Fruit fly (Drosophila melanogaster) whole organism, embryonic: ENCODE results near the gene Eig71Ek.

Source experiments
- CG10209 ChIP-seq: fragments of 200-800 bp; sonication (Bioruptor generic); optimal IDR thresholded peaks from 3 replicates; lab custom pipeline; 2017; ENCODE audit warnings: missing biosample characterization, mild to moderate bottlenecking, missing genetic modification characterization, missing genetic modification reagents
- CG10267 ChIP-seq: fragments of 200-800 bp; sonication (Bioruptor generic); optimal IDR thresholded peaks from 2 replicates; lab custom pipeline; 2018; ENCODE audit warnings: missing biosample characterization, mild to moderate bottlenecking, missing genetic modification characterization, moderate library complexity
- CG11456 ChIP-seq: fragments of 200-800 bp; sonication (Bioruptor generic); IDR thresholded peaks from 3 replicates; pipeline ENCODE4 v1.3.6; 2022; ENCODE audit warnings: missing biosample characterization, missing genetic modification characterization
- CG11504 ChIP-seq: fragments of 200-800 bp; sonication (Bioruptor generic); optimal IDR thresholded peaks from 3 replicates; lab custom pipeline; 2019; ENCODE audit warnings: missing biosample characterization, mild to moderate bottlenecking, missing genetic modification characterization, moderate library complexity
- CG12391 ChIP-seq: fragments of 200-800 bp; sonication (Bioruptor generic); optimal IDR thresholded peaks from 3 replicates; lab custom pipeline; 2018; ENCODE audit warnings: missing biosample characterization, mild to moderate bottlenecking, missing genetic modification characterization, moderate library complexity
- CG12769 ChIP-seq: fragments of 200-800 bp; sonication (Bioruptor generic); optimal IDR thresholded peaks from 2 replicates; lab custom pipeline; 2019; ENCODE audit warnings: missing biosample characterization, mild to moderate bottlenecking, missing genetic modification characterization, moderate library complexity
- CG13424 ChIP-seq: fragments of 200-800 bp; sonication (Bioruptor generic); optimal IDR thresholded peaks from 2 replicates; lab custom pipeline; 2019; ENCODE audit warnings: missing biosample characterization, mild to moderate bottlenecking, missing genetic modification characterization, moderate library complexity
- CG1529 ChIP-seq: fragments of 200-800 bp; sonication (Bioruptor generic); optimal IDR thresholded peaks from 3 replicates; lab custom pipeline; 2018; ENCODE audit warnings: missing biosample characterization, missing genetic modification characterization
- CG15601 ChIP-seq: fragments of 200-800 bp; sonication (Bioruptor generic); optimal IDR thresholded peaks from 3 replicates; lab custom pipeline; 2019; ENCODE audit warnings: missing biosample characterization, mild to moderate bottlenecking, missing genetic modification characterization, moderate library complexity
- CG1603 ChIP-seq: fragments of 200-800 bp; sonication (Bioruptor generic); optimal IDR thresholded peaks from 2 replicates; lab custom pipeline; 2019; ENCODE audit warnings: missing biosample characterization, mild to moderate bottlenecking, missing genetic modification characterization, moderate library complexity
- CG17328 ChIP-seq: fragments of 200-800 bp; sonication (Bioruptor generic); IDR thresholded peaks from 2 replicates; pipeline ENCODE4 v1.3.6; 2022; ENCODE audit warnings: missing biosample characterization, missing genetic modification characterization
- CG17359 ChIP-seq: fragments of 200-800 bp; sonication (Bioruptor generic); optimal IDR thresholded peaks from 3 replicates; lab custom pipeline; 2018; ENCODE audit warnings: missing biosample characterization, mild to moderate bottlenecking, missing genetic modification characterization, moderate library complexity
- CG18619 ChIP-seq: fragments of 200-800 bp; sonication (Bioruptor generic); optimal IDR thresholded peaks from 3 replicates; lab custom pipeline; 2017; ENCODE audit warnings: missing biosample characterization, mild to moderate bottlenecking, missing genetic modification characterization
- CG2120 ChIP-seq: fragments of 200-800 bp; sonication (Bioruptor generic); optimal IDR thresholded peaks from 3 replicates; lab custom pipeline; 2016; ENCODE audit warnings: missing biosample characterization, missing genetic modification characterization
- CG2712 ChIP-seq: fragments of 200-800 bp; optimal IDR thresholded peaks from 3 replicates; lab custom pipeline; 2019; ENCODE audit warnings: missing biosample characterization, mild to moderate bottlenecking, missing genetic modification characterization, moderate library complexity
- CG30403 ChIP-seq: fragments of 200-800 bp; sonication (Bioruptor generic); optimal IDR thresholded peaks from 3 replicates; lab custom pipeline; 2016; ENCODE audit warnings: missing biosample characterization, missing genetic modification characterization
- CG30431 ChIP-seq: fragments of 200-800 bp; sonication (Bioruptor generic); optimal IDR thresholded peaks from 2 replicates; lab custom pipeline; 2017; ENCODE audit warnings: missing biosample characterization, missing genetic modification characterization
- CG4424 ChIP-seq: fragments of 200-800 bp; sonication (Bioruptor generic); optimal IDR thresholded peaks from 3 replicates; lab custom pipeline; 2016; ENCODE audit warnings: missing biosample characterization, missing genetic modification characterization
- CG9727 ChIP-seq: fragments of 200-800 bp; sonication (Bioruptor generic); optimal IDR thresholded peaks from 3 replicates; lab custom pipeline; 2017; ENCODE audit warnings: missing biosample characterization, mild to moderate bottlenecking, missing genetic modification characterization
- D ChIP-seq, 2 experiments: fragments of 200-800 bp in 1 of 2; fragments of >200 bp in 1 of 2; sonication (Bioruptor generic) in 1 of 2; optimal IDR thresholded peaks; 2 replicates in 1 of 2; 3 replicates in 1 of 2; lab custom pipeline; 2017; ENCODE audit warnings: mild to moderate bottlenecking in 1 of 2, missing biosample characterization in 1 of 2, missing genetic modification characterization in 1 of 2, missing genetic modification reagents in 1 of 2
- Dp ChIP-seq: fragments of 200-800 bp; sonication (Bioruptor generic); optimal IDR thresholded peaks from 2 replicates; lab custom pipeline; 2018; ENCODE audit warnings: missing biosample characterization, mild to moderate bottlenecking, missing genetic modification characterization, moderate library complexity
- NfI ChIP-seq: fragments of 200-800 bp; sonication (Bioruptor generic); optimal IDR thresholded peaks from 3 replicates; lab custom pipeline; 2018; ENCODE audit warnings: missing biosample characterization, mild to moderate bottlenecking, missing genetic modification characterization, moderate library complexity
- Oli ChIP-seq: fragments of 200-800 bp; sonication (Bioruptor generic); optimal IDR thresholded peaks from 2 replicates; lab custom pipeline; 2018; ENCODE audit warnings: missing biosample characterization, mild to moderate bottlenecking, missing genetic modification characterization, moderate library complexity
- Xrp1 ChIP-seq: fragments of 200-800 bp; sonication (Bioruptor generic); IDR thresholded peaks from 2 replicates; pipeline ENCODE4 v1.3.6; 2022; ENCODE audit warnings: missing biosample characterization, missing genetic modification characterization
- bsh ChIP-seq, 2 experiments: fragments of 200-800 bp; sonication (Bioruptor generic); optimal IDR thresholded peaks; 2 replicates each; lab custom pipeline; 2017 to 2018; ENCODE audit warnings: mild to moderate bottlenecking in 2 of 2, missing biosample characterization in 2 of 2, missing genetic modification characterization in 2 of 2, moderate library complexity in 1 of 2
- cad ChIP-seq: fragments of >200 bp; optimal IDR thresholded peaks from 2 replicates; lab custom pipeline; 2017; ENCODE audit warnings: missing biosample characterization, missing genetic modification characterization
- cato ChIP-seq: fragments of 200-800 bp; sonication (Bioruptor generic); optimal IDR thresholded peaks from 2 replicates; lab custom pipeline; 2016; ENCODE audit warnings: missing biosample characterization, missing genetic modification characterization, borderline replicate concordance
- cwo ChIP-seq: fragments of 200-800 bp; sonication (Bioruptor generic); optimal IDR thresholded peaks from 3 replicates; lab custom pipeline; 2017; ENCODE audit warnings: missing biosample characterization, missing genetic modification characterization, mild to moderate bottlenecking, moderate library complexity, missing genetic modification reagents
- dmrt99B ChIP-seq: fragments of 200-800 bp; sonication (Bioruptor generic); optimal IDR thresholded peaks from 2 replicates; lab custom pipeline; 2018; ENCODE audit warnings: missing biosample characterization, mild to moderate bottlenecking, missing genetic modification characterization, moderate library complexity
- fd96Cb ChIP-seq: fragments of 200-800 bp; sonication (Bioruptor generic); optimal IDR thresholded peaks from 2 replicates; lab custom pipeline; 2018; ENCODE audit warnings: missing biosample characterization, mild to moderate bottlenecking, missing genetic modification characterization, moderate library complexity
- gem ChIP-seq: fragments of 200-800 bp; sonication (Bioruptor generic); optimal IDR thresholded peaks from 2 replicates; lab custom pipeline; 2019; ENCODE audit warnings: missing biosample characterization, mild to moderate bottlenecking, missing genetic modification characterization, moderate library complexity
- gfzf ChIP-seq: fragments of 200-800 bp; sonication (Bioruptor generic); optimal IDR thresholded peaks from 2 replicates; lab custom pipeline; 2016; ENCODE audit warnings: missing biosample characterization, mild to moderate bottlenecking, missing genetic modification characterization, moderate library complexity
- hkb ChIP-seq, 2 experiments: fragments of 200-800 bp in 1 of 2; fragments of >200 bp in 1 of 2; sonication (Bioruptor generic) in 1 of 2; IDR thresholded peaks in 1 of 2; optimal IDR thresholded peaks in 1 of 2; 2 replicates each; pipeline versions ENCODE4 v1.3.6 to Lab custom; 2017 to 2022; ENCODE audit warnings: missing biosample characterization in 1 of 2, missing genetic modification characterization in 1 of 2
- inv ChIP-seq: fragments of 200-800 bp; sonication (Bioruptor generic); IDR thresholded peaks from 2 replicates; pipeline ENCODE4 v1.3.6; 2022; ENCODE audit warnings: missing biosample characterization, missing genetic modification characterization; ENCODE audit not compliant: partially characterized antibody
- lilli ChIP-seq: fragments of 200-800 bp; sonication (Bioruptor generic); optimal IDR thresholded peaks from 3 replicates; lab custom pipeline; 2016; ENCODE audit warnings: missing biosample characterization, missing genetic modification characterization
- lola ChIP-seq, 3 experiments: fragments of >200 bp in 2 of 3; fragments of 200-800 bp in 1 of 3; sonication (Bioruptor generic) in 1 of 3; optimal IDR thresholded peaks; 2 replicates each; lab custom pipeline; 2017 to 2019; ENCODE audit warnings: missing biosample characterization in 3 of 3, missing genetic modification characterization in 3 of 3, mild to moderate bottlenecking in 1 of 3, moderate library complexity in 1 of 3
- onecut ChIP-seq: fragments of 200-800 bp; sonication (Bioruptor generic); IDR thresholded peaks from 2 replicates; pipeline ENCODE4 v1.3.6; 2022; ENCODE audit warnings: missing biosample characterization, missing genetic modification characterization
- otp ChIP-seq: fragments of 200-800 bp; sonication (Bioruptor generic); IDR thresholded peaks from 3 replicates; pipeline ENCODE4, ENCODE4 v1.3.6; 2022; ENCODE audit warnings: missing biosample characterization, missing genetic modification characterization
- phol ChIP-seq: fragments of 200-800 bp; sonication (Bioruptor generic); optimal IDR thresholded peaks from 3 replicates; lab custom pipeline; 2018; ENCODE audit warnings: missing biosample characterization, mild to moderate bottlenecking, missing genetic modification characterization, moderate library complexity
- pita ChIP-seq: fragments of 200-800 bp; sonication (Bioruptor generic); optimal IDR thresholded peaks from 2 replicates; lab custom pipeline; 2017; ENCODE audit warnings: missing biosample characterization, mild to moderate bottlenecking, missing genetic modification characterization
- pnt ChIP-seq: fragments of 200-800 bp; sonication (Bioruptor generic); optimal IDR thresholded peaks from 3 replicates; lab custom pipeline; 2016; ENCODE audit warnings: missing biosample characterization, missing genetic modification characterization
- prd ChIP-seq, 3 experiments: fragments of >200 bp in 2 of 3; fragments of 200-800 bp in 1 of 3; sonication (Bioruptor generic) in 1 of 3; optimal IDR thresholded peaks in 2 of 3; IDR thresholded peaks in 1 of 3; 2 replicates in 2 of 3; 3 replicates in 1 of 3; pipeline versions ENCODE4 v1.3.6 to Lab custom; 2017 to 2022; ENCODE audit warnings: missing biosample characterization in 1 of 3, missing genetic modification characterization in 1 of 3
- pros ChIP-seq: fragments of 200-800 bp; sonication (Bioruptor generic); optimal IDR thresholded peaks from 3 replicates; lab custom pipeline; 2019; ENCODE audit warnings: missing biosample characterization, mild to moderate bottlenecking, missing genetic modification characterization, moderate library complexity
- row ChIP-seq: fragments of 200-800 bp; sonication (Bioruptor generic); IDR thresholded peaks from 3 replicates; pipeline ENCODE4 v1.3.6; 2022; ENCODE audit warnings: missing biosample characterization, missing genetic modification characterization
- tio ChIP-seq: fragments of 200-800 bp; sonication (Bioruptor generic); optimal IDR thresholded peaks from 2 replicates; lab custom pipeline; 2017; ENCODE audit warnings: missing biosample characterization, missing genetic modification characterization, inconsistent platforms
- unpg ChIP-seq: fragments of 200-800 bp; sonication (Bioruptor generic); optimal IDR thresholded peaks from 3 replicates; lab custom pipeline; 2018; ENCODE audit warnings: missing biosample characterization, mild to moderate bottlenecking, missing genetic modification characterization, moderate library complexity
- zen ChIP-seq: fragments of 200-800 bp; sonication (Bioruptor generic); optimal IDR thresholded peaks from 3 replicates; lab custom pipeline; 2018; ENCODE audit warnings: missing biosample characterization, mild to moderate bottlenecking, missing genetic modification characterization, moderate library complexity

Gene Eig71Ek

DNA sequence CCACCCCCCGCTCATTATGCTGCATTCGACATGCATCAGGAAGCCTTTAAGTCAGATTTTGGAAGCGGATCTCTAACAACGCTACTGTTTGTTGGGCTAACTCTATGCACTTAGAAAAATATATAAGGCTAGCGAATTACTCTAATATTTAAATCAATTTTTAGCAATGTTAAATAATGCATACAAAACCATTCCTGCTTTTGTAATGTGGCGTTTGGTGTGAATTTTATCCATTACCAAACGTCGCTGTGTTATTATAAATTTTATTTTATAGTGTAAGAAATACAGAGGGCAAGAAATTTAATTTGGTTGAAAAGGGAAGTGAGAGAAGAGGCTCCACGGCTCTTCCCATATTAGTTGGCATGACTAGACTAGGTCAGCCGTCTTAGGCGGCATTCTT, 11.8 kb downstream of the Eig71Ek start (continued):
- TF ChIP-seq cwo (GFP tag; lab: Kevin White, UChicago), result no peak
- no peak for TF ChIP-seq hkb (optimal IDR thresholded peaks at IDR 0.05; lab: Kevin White, UChicago)
- TF ChIP-seq hkb (GFP tag; IDR thresholded peaks at IDR 0.05; lab: Robert Waterston, UW), result 0 out of 2 replicates have a peak, but pooled peaks have one; percentile 36
- TF ChIP-seq cato (GFP tag; lab: Kevin White, UChicago), result peak; percentile 7
- TF ChIP-seq lola (GFP tag; optimal IDR thresholded peaks at IDR 0.05; lab: Kevin White, UChicago), result peak in 1 of 3 experiments; percentile 77
- peak in 1 of 2 experiments; percentile 75 for TF ChIP-seq bsh (GFP tag; optimal IDR thresholded peaks at IDR 0.05; lab: Kevin White, UChicago)
- no peak for TF ChIP-seq lilli (GFP tag; lab: Kevin White, UChicago)
- TF ChIP-seq pnt, result no peak
- peak; percentile 51 for TF ChIP-seq unpg (GFP tag; lab: Kevin White, UChicago)
- no peak for TF ChIP-seq Dp (GFP tag; lab: Kevin White, UChicago)
- 0 out of 3 replicates have a peak, but pooled peaks have one; percentile 15 for TF ChIP-seq otp (GFP tag; lab: Robert Waterston, UW)
- peak; percentile 14 for TF ChIP-seq CG30403 (GFP tag; lab: Kevin White, UChicago)
- peak; percentile 67 for TF ChIP-seq gem (tag; lab: Kevin White, UChicago)
- peak; percentile 46 for TF ChIP-seq zen (tag; lab: Kevin White, UChicago)
- TF ChIP-seq CG9727 (GFP tag; lab: Kevin White, UChicago), result peak; percentile 59
- TF ChIP-seq NfI (GFP tag; lab: Kevin White, UChicago), result no peak
- TF ChIP-seq onecut (GFP tag; lab: Robert Waterston, UW), result 0 out of 2 replicates have a peak, but pooled peaks have one; percentile 11
- TF ChIP-seq pros (GFP tag; lab: Kevin White, UChicago), result no peak
- TF ChIP-seq inv (GFP tag; lab: Robert Waterston, UW), result no peak
- TF ChIP-seq CG11504 (tag; lab: Kevin White, UChicago), result peak; percentile 44
- TF ChIP-seq tio, result peak; percentile 29
- no peak for TF ChIP-seq pita (GFP tag; lab: Kevin White, UChicago)
- peak; percentile 35 for TF ChIP-seq CG15601 (tag; lab: Kevin White, UChicago)
- TF ChIP-seq D (optimal IDR thresholded peaks at IDR 0.05; lab: Kevin White, UChicago), result no peak
- peak; percentile 49 for TF ChIP-seq D (GFP tag; optimal IDR thresholded peaks at IDR 0.05; lab: Kevin White, UChicago)
- peak; percentile 25 for TF ChIP-seq CG30431 (GFP tag; lab: Kevin White, UChicago)
- TF ChIP-seq CG2712, result peak; percentile 72
- peak; percentile 13 for TF ChIP-seq CG1529 (GFP tag; lab: Kevin White, UChicago)
- TF ChIP-seq CG2120 (GFP tag; lab: Kevin White, UChicago), result no peak
- TF ChIP-seq fd96Cb (tag; lab: Kevin White, UChicago), result peak; percentile 39
- no peak for TF ChIP-seq CG11456
- peak; percentile 40; the same call in 1 of the 2 replicates for TF ChIP-seq CG17328 (GFP tag; lab: Robert Waterston, UW)
- peak; percentile 29 for TF ChIP-seq CG1603 (tag; lab: Kevin White, UChicago)
- TF ChIP-seq CG12391 (tag; lab: Kevin White, UChicago), result peak; percentile 54
- TF ChIP-seq CG4424 (GFP tag; lab: Kevin White, UChicago), result peak; percentile 43
- peak; percentile 22; the same call in 1 of the 3 replicates for TF ChIP-seq row (GFP tag; lab: Robert Waterston, UW)
- no peak for TF ChIP-seq gfzf (GFP tag; lab: Kevin White, UChicago)
- TF ChIP-seq Oli (tag; lab: Kevin White, UChicago), result peak; percentile 27
- TF ChIP-seq prd (optimal IDR thresholded peaks at IDR 0.05; lab: Kevin White, UChicago), result no peak
- peak; percentile 45; the same call in 2 of the 3 replicates for TF ChIP-seq prd (GFP tag; IDR thresholded peaks at IDR 0.05; lab: Robert Waterston, UW)
- peak; percentile 57 for TF ChIP-seq CG10267
- peak; percentile 62; the same call in 1 of the 2 replicates for TF ChIP-seq Xrp1 (GFP tag; lab: Robert Waterston, UW)
- TF ChIP-seq CG10209 (GFP tag; lab: Kevin White, UChicago), result peak; percentile 11
- TF ChIP-seq phol (tag; lab: Kevin White, UChicago), result peak; percentile 48
- TF ChIP-seq CG18619, result no peak
- peak; percentile 23 for TF ChIP-seq dmrt99B (tag; lab: Kevin White, UChicago)
- no peak for TF ChIP-seq CG12769 (tag; lab: Kevin White, UChicago)
- TF ChIP-seq CG13424 (tag; lab: Kevin White, UChicago), result peak; percentile 29
- peak; percentile 11 for TF ChIP-seq CG17359 (tag; lab: Kevin White, UChicago)
- no peak for TF ChIP-seq cad (GFP tag; lab: Kevin White, UChicago)
